Worm (Caenorhabditis elegans) whole organism, L4 larva: Measurements from ENCODE around the gene npr-28.

Experiments used
- D1046.2 ChIP-seq: fragments of 200-800 bp; sonication (Bioruptor generic); IDR thresholded peaks from 2 replicates; pipeline ENCODE4 v1.3.6; 2022; ENCODE audit warnings: missing genetic modification characterization, missing compliant biosample characterization
- F10B5.3 ChIP-seq: sonication (generic microtip); optimal IDR thresholded peaks from 2 replicates; lab custom pipeline; 2016; ENCODE audit warnings: mild to moderate bottlenecking, missing genetic modification characterization, missing compliant biosample characterization
- F49E8.2 ChIP-seq: sonication (generic microtip); optimal IDR thresholded peaks from 2 replicates; lab custom pipeline; 2016; ENCODE audit warnings: missing compliant biosample characterization, mild to moderate bottlenecking, missing genetic modification characterization, borderline replicate concordance
- T20F7.1 ChIP-seq: fragments of 200-800 bp; sonication (Bioruptor generic); optimal IDR thresholded peaks from 2 replicates; lab custom pipeline; 2018; ENCODE audit warnings: mild to moderate bottlenecking, missing genetic modification characterization, missing compliant biosample characterization
- ZK337.2 ChIP-seq: fragments of 200-800 bp; sonication (Bioruptor generic); IDR thresholded peaks from 2 replicates; pipeline ENCODE4 v1.3.6; 2022; ENCODE audit warnings: missing genetic modification reagents, missing genetic modification characterization, missing compliant biosample characterization
- ZK546.5 ChIP-seq, 2 experiments: sonication (generic microtip); optimal IDR thresholded peaks; 2 replicates each; lab custom pipeline; 2017; ENCODE audit warnings: missing biosample characterization in 2 of 2, missing genetic modification characterization in 2 of 2
- aha-1 ChIP-seq: fragments of 150-350 bp; peaks from one replicate; lab custom pipeline; 2014; ENCODE audit warnings: missing biosample characterization, missing genetic modification characterization
- aly-2 ChIP-seq: sonication (generic microtip); optimal IDR thresholded peaks from 2 replicates; lab custom pipeline; 2018; ENCODE audit warnings: missing biosample characterization, missing genetic modification characterization
- ama-1 ChIP-seq: fragments of 150-350 bp; optimal IDR thresholded peaks from 2 replicates; lab custom pipeline; 2014; ENCODE audit warnings: inconsistent platforms, mixed read lengths
- attf-4 ChIP-seq: sonication (generic microtip); optimal IDR thresholded peaks from 3 replicates; lab custom pipeline; 2017; ENCODE audit warnings: missing biosample characterization, missing genetic modification characterization
- ceh-20 ChIP-seq: fragments of 200-800 bp; sonication (Bioruptor generic); IDR thresholded peaks from 2 replicates; pipeline ENCODE4 v1.3.6; 2022; ENCODE audit warnings: missing genetic modification reagents, missing genetic modification characterization, missing compliant biosample characterization
- ceh-44 ChIP-seq: fragments of 200-800 bp; sonication (Bioruptor generic); IDR thresholded peaks from 2 replicates; pipeline ENCODE4 v1.3.6; 2022; ENCODE audit warnings: missing genetic modification reagents, missing genetic modification characterization, missing compliant biosample characterization
- ceh-62 ChIP-seq: sonication (generic microtip); optimal IDR thresholded peaks from 2 replicates; lab custom pipeline; 2017; ENCODE audit warnings: missing biosample characterization, missing genetic modification characterization
- ceh-82 ChIP-seq: sonication (generic microtip); optimal IDR thresholded peaks from 2 replicates; lab custom pipeline; 2017; ENCODE audit warnings: missing biosample characterization, missing genetic modification characterization
- cey-2 ChIP-seq: sonication (generic microtip); optimal IDR thresholded peaks from 3 replicates; lab custom pipeline; 2017; ENCODE audit warnings: missing genetic modification characterization, mild to moderate bottlenecking, missing compliant biosample characterization, antibody characterized with exemption, borderline replicate concordance; ENCODE audit not compliant: insufficient read depth
- ctbp-1 ChIP-seq: fragments of 200-800 bp; sonication (Bioruptor generic); IDR thresholded peaks from 2 replicates; pipeline ENCODE4 v1.3.6; 2022; ENCODE audit warnings: missing genetic modification reagents, missing genetic modification characterization, missing compliant biosample characterization
- daf-16 ChIP-seq, 3 experiments: sonication (generic microtip); optimal IDR thresholded peaks; 2 replicates each; lab custom pipeline; 2016 to 2017; ENCODE audit warnings: missing genetic modification characterization in 3 of 3, missing genetic modification reagents in 3 of 3, mild to moderate bottlenecking in 2 of 3, missing compliant biosample characterization in 2 of 3, missing biosample characterization in 1 of 3, moderate library complexity in 1 of 3
- daf-19 ChIP-seq: fragments of 200-800 bp; sonication (Bioruptor generic); conservative IDR thresholded peaks from 2 replicates; pipeline ENCODE4 v1.3.6; 2022; ENCODE audit warnings: missing genetic modification characterization, missing compliant biosample characterization
- daf-8 ChIP-seq: fragments of 200-800 bp; sonication (Bioruptor generic); IDR thresholded peaks from 2 replicates; pipeline ENCODE4 v1.3.6; 2022; ENCODE audit warnings: missing genetic modification characterization, missing compliant biosample characterization
- dmd-6 ChIP-seq: fragments of 200-800 bp; sonication (Bioruptor generic); IDR thresholded peaks from 2 replicates; pipeline ENCODE4 v1.3.6; 2022; ENCODE audit warnings: missing genetic modification reagents, missing genetic modification characterization, missing compliant biosample characterization
- dmd-8 ChIP-seq: fragments of 200-800 bp; sonication (Bioruptor generic); IDR thresholded peaks from 2 replicates; pipeline ENCODE4 v1.3.6; 2022; ENCODE audit warnings: missing genetic modification characterization, missing compliant biosample characterization
- dve-1 ChIP-seq: sonication (generic microtip); optimal IDR thresholded peaks from 2 replicates; lab custom pipeline; 2017; ENCODE audit warnings: antibody characterized with exemption, mild to moderate bottlenecking, missing genetic modification characterization, missing compliant biosample characterization; ENCODE audit not compliant: insufficient read depth
- fkh-10 ChIP-seq: fragments of 150-350 bp; optimal IDR thresholded peaks from 2 replicates; lab custom pipeline; 2014; ENCODE audit warnings: missing biosample characterization, missing genetic modification reagents, missing genetic modification characterization
- fos-1 ChIP-seq: fragments of 150-350 bp; optimal IDR thresholded peaks from 2 replicates; lab custom pipeline; 2014; ENCODE audit warnings: missing biosample characterization, missing genetic modification characterization
- hif-1 ChIP-seq, 2 experiments: sonication (generic microtip); optimal IDR thresholded peaks; 2 replicates each; lab custom pipeline; 2016 to 2017; ENCODE audit warnings: missing compliant biosample characterization in 2 of 2, missing genetic modification characterization in 2 of 2, missing genetic modification reagents in 2 of 2, missing genotype in 2 of 2, mild to moderate bottlenecking in 1 of 2
- hlh-11 ChIP-seq: fragments of 200-800 bp; sonication (Bioruptor generic); optimal IDR thresholded peaks from 2 replicates; lab custom pipeline; 2018; ENCODE audit warnings: mild to moderate bottlenecking, missing genetic modification characterization, missing compliant biosample characterization
- hlh-30 ChIP-seq: sonication (generic microtip); optimal IDR thresholded peaks from 2 replicates; lab custom pipeline; 2017; ENCODE audit warnings: antibody characterized with exemption, mild to moderate bottlenecking, missing genetic modification characterization, missing compliant biosample characterization; ENCODE audit not compliant: insufficient read depth
- jun-1 ChIP-seq: fragments of 150-350 bp; optimal IDR thresholded peaks from 2 replicates; lab custom pipeline; 2014; ENCODE audit warnings: missing biosample characterization, missing genetic modification reagents, missing genetic modification characterization
- lin-1 ChIP-seq: fragments of 200-800 bp; sonication (Bioruptor generic); IDR thresholded peaks from 2 replicates; pipeline ENCODE4 v1.3.6; 2022; ENCODE audit warnings: missing genetic modification reagents, missing genetic modification characterization, missing compliant biosample characterization
- madf-9 ChIP-seq: fragments of 200-800 bp; sonication (Bioruptor generic); conservative IDR thresholded peaks from 2 replicates; pipeline ENCODE4 v1.3.6; 2022; ENCODE audit warnings: missing genetic modification reagents, missing genetic modification characterization, missing compliant biosample characterization
- mdl-1 ChIP-seq, 2 experiments: fragments of 150-350 bp in 1 of 2; sonication (generic microtip) in 1 of 2; optimal IDR thresholded peaks; 2 replicates each; lab custom pipeline; 2014 to 2017; ENCODE audit warnings: missing biosample characterization in 2 of 2, missing genetic modification characterization in 2 of 2
- mdt-29 ChIP-seq: fragments of 200-800 bp; sonication (Bioruptor generic); IDR thresholded peaks from 2 replicates; pipeline ENCODE4 v1.3.6; 2022; ENCODE audit warnings: missing genetic modification reagents, missing genetic modification characterization, missing compliant biosample characterization
- mep-1 ChIP-seq: fragments of 150-350 bp; sonication (generic microtip); optimal IDR thresholded peaks from 3 replicates; lab custom pipeline; 2014; ENCODE audit warnings: missing biosample characterization, missing genetic modification characterization
- mxl-3 ChIP-seq: fragments of 200-800 bp; sonication (Bioruptor generic); optimal IDR thresholded peaks from 2 replicates; lab custom pipeline; 2018; ENCODE audit warnings: mild to moderate bottlenecking, missing genetic modification characterization, missing compliant biosample characterization
- nhr-102 ChIP-seq: sonication (generic microtip); optimal IDR thresholded peaks from 2 replicates; lab custom pipeline; 2016; ENCODE audit warnings: mild to moderate bottlenecking, missing genetic modification characterization, moderate library complexity, missing compliant biosample characterization
- nhr-111 ChIP-seq: fragments of 200-800 bp; sonication (Bioruptor generic); optimal IDR thresholded peaks from 2 replicates; lab custom pipeline; 2018; ENCODE audit warnings: mild to moderate bottlenecking, missing genetic modification characterization, missing compliant biosample characterization
- nhr-28 ChIP-seq: fragments of 150-350 bp; optimal IDR thresholded peaks from 2 replicates; lab custom pipeline; 2014; ENCODE audit warnings: missing biosample characterization, missing genetic modification characterization
- nhr-76 ChIP-seq: fragments of 150-350 bp; optimal IDR thresholded peaks from 2 replicates; lab custom pipeline; 2014; ENCODE audit warnings: missing biosample characterization, missing genetic modification characterization
- php-3 ChIP-seq: fragments of 200-800 bp; sonication (Bioruptor generic); IDR thresholded peaks from 2 replicates; pipeline ENCODE4 v1.3.6; 2022; ENCODE audit warnings: missing genetic modification reagents, missing genetic modification characterization, missing compliant biosample characterization
- pqm-1 ChIP-seq: sonication (generic microtip); optimal IDR thresholded peaks from 2 replicates; lab custom pipeline; 2017; ENCODE audit warnings: missing biosample characterization, missing genetic modification characterization
- skn-1 ChIP-seq: fragments of 150-350 bp; optimal IDR thresholded peaks from 2 replicates; lab custom pipeline; 2014; ENCODE audit warnings: missing biosample characterization, missing genetic modification characterization
- snpc-4 ChIP-seq: fragments of 150-350 bp; optimal IDR thresholded peaks from 2 replicates; lab custom pipeline; 2014; ENCODE audit warnings: missing biosample characterization, missing genetic modification characterization
- tra-1 ChIP-seq: fragments of 200-800 bp; sonication (Bioruptor generic); IDR thresholded peaks from 2 replicates; pipeline ENCODE4 v1.3.6; 2022; ENCODE audit warnings: missing genetic modification reagents, missing genetic modification characterization, missing compliant biosample characterization
- unc-62 ChIP-seq, 3 experiments: fragments of 150-350 bp in 1 of 3; sonication (generic microtip); optimal IDR thresholded peaks in 2 of 3; peaks in 1 of 3; 1 replicate in 1 of 3; 2 replicates in 2 of 3; lab custom pipeline; 2014 to 2017; ENCODE audit warnings: missing biosample characterization in 3 of 3, missing genetic modification characterization in 3 of 3, missing genetic modification reagents in 3 of 3, missing genotype in 1 of 3
- vab-7 ChIP-seq: fragments of 200-800 bp; sonication (Bioruptor generic); IDR thresholded peaks from 2 replicates; pipeline ENCODE4 v1.3.6; 2022; ENCODE audit warnings: missing genetic modification reagents, missing genetic modification characterization, missing compliant biosample characterization
- zfp-2 ChIP-seq: sonication (generic microtip); optimal IDR thresholded peaks from 2 replicates; lab custom pipeline; 2016; ENCODE audit warnings: mild to moderate bottlenecking, missing genetic modification characterization, missing compliant biosample characterization
- zfp-3 ChIP-seq: fragments of 200-800 bp; sonication (Bioruptor generic); conservative IDR thresholded peaks from 2 replicates; pipeline ENCODE4 v1.3.6; 2022; ENCODE audit warnings: missing genetic modification reagents, missing genetic modification characterization, missing compliant biosample characterization
- zip-2 ChIP-seq: fragments of 150-350 bp; optimal IDR thresholded peaks from 2 replicates; lab custom pipeline; 2014; ENCODE audit warnings: missing biosample characterization, missing genetic modification characterization
- ztf-11 ChIP-seq: fragments of 150-350 bp; optimal IDR thresholded peaks from 2 replicates; lab custom pipeline; 2014; ENCODE audit warnings: missing biosample characterization, missing genetic modification characterization

npr-28 gene

ce11 chrX:8356305-8356704 is 5.4 kb upstream of the npr-28 start:
- TF ChIP-seq nhr-102 (tag; lab: Kevin White, UChicago) (no peak), hlh-30 (tag; lab: Kevin White, UChicago) (peak; percentile 55), cey-2 (no peak), tra-1 (GFP tag; lab: Robert Waterston, UW) (no peak), attf-4 (tag; lab: Kevin White, UChicago) (no peak), skn-1 (tag; lab: Kevin White, UChicago) (no peak), nhr-76 (tag; lab: Kevin White, UChicago) (no peak), fos-1 (tag; lab: Kevin White, UChicago) (no peak), daf-16 (GFP tag; optimal IDR thresholded peaks at IDR 0.05; lab: Kevin White, UChicago) (no peak), daf-16 (tag; optimal IDR thresholded peaks at IDR 0.05; lab: Kevin White, UChicago) (peak; percentile 59), ama-1 (no peak), aha-1 (no peak), ceh-20 (GFP tag; lab: Robert Waterston, UW) (no peak), daf-8 (GFP tag; lab: Robert Waterston, UW) (no peak), hlh-11 (peak; percentile 38), dmd-6 (GFP tag; lab: Robert Waterston, UW) (peak; percentile 78), nhr-111 (GFP tag; lab: Kevin White, UChicago) (no peak), F49E8.2 (tag; lab: Kevin White, UChicago) (no peak), ceh-62 (tag; lab: Kevin White, UChicago) (no peak), hif-1 (tag; optimal IDR thresholded peaks at IDR 0.05; lab: Kevin White, UChicago) (no peak), pqm-1 (no peak), ZK546.5 (tag; optimal IDR thresholded peaks at IDR 0.05; lab: Kevin White, UChicago) (no peak), zfp-2 (tag; lab: Kevin White, UChicago) (no peak), D1046.2 (GFP tag; lab: Robert Waterston, UW) (no peak), zfp-3 (GFP tag; lab: Robert Waterston, UW) (no peak), jun-1 (tag; lab: Kevin White, UChicago) (no peak), dve-1 (tag; lab: Kevin White, UChicago) (peak; percentile 62), lin-1 (GFP tag; lab: Robert Waterston, UW) (no peak), dmd-8 (no peak), ceh-82 (tag; lab: Kevin White, UChicago) (no peak), ztf-11 (tag; lab: Kevin White, UChicago) (no peak), zip-2 (tag; lab: Kevin White, UChicago) (no peak)
- TF ChIP-seq, all 104 proteins: peak for 5

ce11 chrX:8355350-8355749 is 4.5 kb upstream of the npr-28 start:
- TF ChIP-seq aly-2 (tag; lab: Kevin White, UChicago) (no peak), tra-1 (GFP tag; lab: Robert Waterston, UW) (0 out of 2 replicates have a peak, but pooled peaks have one; percentile 15), madf-9 (GFP tag; lab: Robert Waterston, UW) (no peak), ZK337.2 (GFP tag; lab: Robert Waterston, UW) (no peak), mdt-29 (GFP tag; lab: Robert Waterston, UW) (no peak), mdl-1 (tag; optimal IDR thresholded peaks at IDR 0.05; lab: Kevin White, UChicago) (peak in 1 of 2 experiments; percentile 39), unc-62 (GFP tag; optimal IDR thresholded peaks at IDR 0.05 in 1 of 2; lab: Kevin White, UChicago) (peak in 1 of 2 experiments; percentile 64), unc-62 (tag; optimal IDR thresholded peaks at IDR 0.05; lab: Kevin White, UChicago) (no peak), ceh-20 (GFP tag; lab: Robert Waterston, UW) (no peak), daf-19 (no peak), aha-1 (no peak), attf-4 (tag; lab: Kevin White, UChicago) (no peak), nhr-102 (tag; lab: Kevin White, UChicago) (no peak), fkh-10 (no peak), ceh-44 (GFP tag; lab: Robert Waterston, UW) (no peak), mep-1 (tag; lab: Kevin White, UChicago) (peak; percentile 47), ctbp-1 (GFP tag; lab: Robert Waterston, UW) (no peak), dve-1 (tag; lab: Kevin White, UChicago) (peak; percentile 69), vab-7 (GFP tag; lab: Robert Waterston, UW) (no peak), mxl-3 (GFP tag; lab: Kevin White, UChicago) (peak; percentile 47), hlh-11 (peak; percentile 77), hlh-30 (tag; lab: Kevin White, UChicago) (peak; percentile 50), dmd-6 (GFP tag; lab: Robert Waterston, UW) (peak; percentile 89), F10B5.3 (tag; lab: Kevin White, UChicago) (no peak), snpc-4 (tag; lab: Kevin White, UChicago) (no peak), php-3 (GFP tag; lab: Robert Waterston, UW) (no peak), pqm-1 (peak; percentile 97), T20F7.1 (GFP tag; lab: Kevin White, UChicago) (no peak), nhr-28 (peak; percentile 87)
